Worm (Caenorhabditis elegans): Measurements from ENCODE around the gene 2L52.1.

The 2L52.1 gene

DNA sequence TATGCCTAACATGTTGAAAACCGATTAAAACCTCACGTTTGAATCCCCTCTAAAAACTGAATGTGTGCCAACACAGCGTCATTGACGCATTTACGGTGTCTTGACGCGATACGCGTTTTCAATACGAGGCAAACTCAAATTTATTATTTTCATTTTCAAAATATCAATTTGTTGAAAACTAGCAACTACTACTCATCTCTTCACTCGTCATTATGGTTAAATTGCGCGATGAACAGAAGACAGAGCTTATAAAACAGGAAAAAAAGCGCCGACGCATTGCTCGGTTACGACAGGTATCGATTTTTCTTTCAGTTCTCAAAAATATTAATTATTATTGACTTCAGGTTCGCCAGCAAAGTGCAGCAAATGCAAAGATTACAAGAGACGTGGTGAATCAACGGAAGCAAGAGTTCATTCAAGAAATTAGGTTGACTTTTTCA, 22.9 kb downstream of the 2L52.1 start, which contains the start of gene enee-1 (continued):
- peak; percentile 11; the same call in 1 of the 2 replicates for TF ChIP-seq madf-6 (GFP tag; IDR thresholded peaks at IDR 0.05)
- TF ChIP-seq sdz-38 (tag; optimal IDR thresholded peaks at IDR 0.05) = no peak
- TF ChIP-seq egrh-3 (GFP tag; IDR thresholded peaks at IDR 0.05) = no peak
- TF ChIP-seq rpc-1 (optimal IDR thresholded peaks at IDR 0.05) = no peak
- no peak for TF ChIP-seq rpc-1 (tag; optimal IDR thresholded peaks at IDR 0.05)
- peak; percentile 57 for TF ChIP-seq efl-1 (GFP tag; optimal IDR thresholded peaks at IDR 0.05)
- TF ChIP-seq F57A8.1 (GFP tag; optimal IDR thresholded peaks at IDR 0.05) = no peak
- TF ChIP-seq ceh-79 (tag; optimal IDR thresholded peaks at IDR 0.05) = no peak
- no peak for TF ChIP-seq aptf-3 (GFP tag; IDR thresholded peaks at IDR 0.05)
- peak; percentile 36 for TF ChIP-seq tlf-1 (GFP tag; optimal IDR thresholded peaks at IDR 0.05)
- no peak for TF ChIP-seq bed-2 (GFP tag; IDR thresholded peaks at IDR 0.05)
- no peak for TF ChIP-seq hlh-12 (tag; optimal IDR thresholded peaks at IDR 0.05)
- TF ChIP-seq snpc-1.3 (tag; optimal IDR thresholded peaks at IDR 0.05; ENCODE audit: insufficient read depth) = no peak
- TF ChIP-seq nfyb-1 (GFP tag; IDR thresholded peaks at IDR 0.05) = peak; percentile 56; the same call in 1 of the 2 replicates
- no peak for TF ChIP-seq pha-4 (tag; optimal IDR thresholded peaks at IDR 0.05)
- TF ChIP-seq nhr-179 (tag; optimal IDR thresholded peaks at IDR 0.05) = no peak
- no peak for TF ChIP-seq him-1 (tag; optimal IDR thresholded peaks at IDR 0.05)
- TF ChIP-seq let-607 (tag; optimal IDR thresholded peaks at IDR 0.05) = peak in 1 of 2 experiments; percentile 15
- peak; percentile 30 for TF ChIP-seq ama-1 (optimal IDR thresholded peaks at IDR 0.05)
- no peak for TF ChIP-seq ama-1 (GFP tag; optimal IDR thresholded peaks at IDR 0.05)
- TF ChIP-seq B0336.3 (GFP tag; IDR thresholded peaks at IDR 0.05) = 0 out of 2 replicates have a peak, but pooled peaks have one; percentile 37
- TF ChIP-seq F33H1.4 (GFP tag; IDR thresholded peaks at IDR 0.05) = no peak
- TF ChIP-seq rcor-1 (GFP tag; IDR thresholded peaks at IDR 0.05) = peak; percentile 52; the same call in 1 of the 2 replicates
- peak; percentile 82 for TF ChIP-seq lin-40 (tag; optimal IDR thresholded peaks at IDR 0.05)
- no peak for TF ChIP-seq ceh-40 (GFP tag; IDR thresholded peaks at IDR 0.05)
- TF ChIP-seq B0035.1 (tag; optimal IDR thresholded peaks at IDR 0.05) = no peak
- no peak for TF ChIP-seq ztf-6 (GFP tag; IDR thresholded peaks at IDR 0.05)
- peak; percentile 19 for TF ChIP-seq tbp1 (GFP tag; optimal IDR thresholded peaks at IDR 0.05)
- TF ChIP-seq hlh-26 (GFP tag; conservative IDR thresholded peaks at IDR 0.05) = no peak
- TF ChIP-seq athp-1 (tag; optimal IDR thresholded peaks at IDR 0.05) = no peak
- TF ChIP-seq dox-1 (GFP tag; IDR thresholded peaks at IDR 0.05) = peak; percentile 64; the same call in 1 of the 2 replicates
- no peak for TF ChIP-seq ztf-28 (GFP tag; IDR thresholded peaks at IDR 0.05)
- peak; percentile 1 to 83 (median 58) for TF ChIP-seq lin-35 (GFP tag; optimal IDR thresholded peaks at IDR 0.05)
- TF ChIP-seq cebp-1 (GFP tag; IDR thresholded peaks at IDR 0.05) = no peak
- peak; percentile 60 for TF ChIP-seq cebp-1 (tag; optimal IDR thresholded peaks at IDR 0.05)
- peak; percentile 61; the same call in 1 of the 2 replicates for TF ChIP-seq Y53G8AR.9 (GFP tag; conservative IDR thresholded peaks at IDR 0.05)
- TF ChIP-seq aptf-2 (GFP tag; conservative IDR thresholded peaks at IDR 0.05) = no peak
- TF ChIP-seq gei-17 (GFP tag; optimal IDR thresholded peaks at IDR 0.05) = no peak
- no peak for TF ChIP-seq egl-44 (GFP tag; IDR thresholded peaks at IDR 0.05)
- no peak for TF ChIP-seq F49E8.2 (tag; optimal IDR thresholded peaks at IDR 0.05; ENCODE audit: insufficient read depth)
- no peak for TF ChIP-seq sptf-2 (GFP tag; optimal IDR thresholded peaks at IDR 0.05)
- no peak for TF ChIP-seq hrde-1 (tag; optimal IDR thresholded peaks at IDR 0.05; ENCODE audit: borderline replicate concordance)
- TF ChIP-seq akir-1 (GFP tag; optimal IDR thresholded peaks at IDR 0.05) = no peak
- TF ChIP-seq lin-26 (GFP tag; IDR thresholded peaks at IDR 0.05) = no peak
- TF ChIP-seq hmg-1.2 (GFP tag; IDR thresholded peaks at IDR 0.05) = no peak; the same call in 1 of the 2 replicates
- TF ChIP-seq nfya-1 (tag; optimal IDR thresholded peaks at IDR 0.05; ENCODE audit: borderline replicate concordance, insufficient read depth) = no peak
- TF ChIP-seq F22D6.2 (tag; optimal IDR thresholded peaks at IDR 0.05) = no peak
- no peak for TF ChIP-seq tbx-9 (tag; optimal IDR thresholded peaks at IDR 0.05; ENCODE audit: borderline replicate concordance)
- no peak for TF ChIP-seq unc-62 (GFP tag; optimal IDR thresholded peaks at IDR 0.05)

Measured in whole organism, young adult.